Fruit fly (Drosophila melanogaster) S2 (cell line): Measurements from ENCODE around the gene Dhdds.

Experiments
- CG8478 ChIP-seq: fragments of >200 bp; optimal IDR thresholded peaks from 2 replicates; lab custom pipeline; 2018
- CTCF ChIP-seq, 2 experiments: fragments of >200 bp; optimal IDR thresholded peaks; 2 replicates each; lab custom pipeline; 2018

The Dhdds gene

DNA sequence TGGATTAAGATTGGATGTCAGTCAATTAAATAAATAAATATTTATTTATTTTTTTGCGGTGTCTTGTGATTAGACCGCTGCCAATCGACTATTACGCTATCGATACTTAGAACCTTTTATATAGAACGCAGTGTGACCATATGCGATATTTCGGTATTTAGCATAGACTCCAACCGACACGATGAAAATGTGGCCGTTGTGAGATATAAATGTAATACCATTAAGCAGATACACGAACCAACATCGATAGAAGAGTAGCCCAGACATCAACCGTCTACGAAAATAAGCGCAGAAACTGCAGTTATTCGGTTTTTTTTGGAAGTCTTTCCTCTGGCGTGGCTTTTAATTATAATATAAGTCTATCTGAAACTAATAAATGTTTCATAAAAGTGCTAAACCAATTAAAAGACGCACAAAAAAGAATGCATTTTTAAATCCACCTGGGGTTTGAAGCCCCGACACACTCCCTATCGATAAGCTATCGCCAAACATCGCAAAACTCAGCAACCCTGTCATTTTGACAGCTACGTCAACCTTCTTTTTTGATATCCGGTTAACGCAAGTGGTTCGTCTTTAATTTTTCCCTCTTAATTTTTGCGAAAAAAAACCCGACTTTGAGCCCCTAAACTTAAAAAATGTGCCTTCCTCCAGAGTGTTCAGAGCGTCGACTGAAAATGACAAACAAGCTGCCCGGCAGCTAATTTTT, at the start of gene Dhdds, which contains the start of gene RpS14a:
Gene Dhdds, minus strand, starts transcription at position 142 of the 706 bp plus-strand sequence.
Gene RpS14a, plus strand, starts transcription at position 533 of the 706 bp plus-strand sequence.
- peak in 1 of 2 experiments; percentile 34 for TF ChIP-seq CTCF (optimal IDR thresholded peaks at IDR 0.05; lab: Kevin White, UChicago)
- no peak for TF ChIP-seq CG8478 (lab: Kevin White, UChicago)

DNA sequence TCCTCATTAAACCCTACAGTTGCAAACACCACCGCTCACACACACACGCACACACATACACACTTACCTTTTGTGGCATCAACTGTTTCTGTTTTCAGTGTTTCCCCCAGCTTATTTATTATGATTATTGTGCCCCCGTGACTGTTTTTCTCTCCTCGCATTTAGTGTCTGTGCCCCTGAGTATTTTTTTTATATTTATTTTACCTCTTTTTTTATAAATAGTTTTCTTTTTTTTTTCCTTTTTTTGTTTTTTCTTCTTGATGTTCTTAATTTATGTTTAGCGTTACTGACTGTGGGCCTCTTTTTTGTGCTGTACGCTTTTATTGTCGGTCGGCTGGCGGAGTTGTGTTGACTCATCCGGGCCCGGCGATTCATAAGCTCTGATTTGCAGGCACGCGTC, 47.6 kb upstream of the Dhdds start:
- TF ChIP-seq CG8478 (lab: Kevin White, UChicago), result no peak

DNA sequence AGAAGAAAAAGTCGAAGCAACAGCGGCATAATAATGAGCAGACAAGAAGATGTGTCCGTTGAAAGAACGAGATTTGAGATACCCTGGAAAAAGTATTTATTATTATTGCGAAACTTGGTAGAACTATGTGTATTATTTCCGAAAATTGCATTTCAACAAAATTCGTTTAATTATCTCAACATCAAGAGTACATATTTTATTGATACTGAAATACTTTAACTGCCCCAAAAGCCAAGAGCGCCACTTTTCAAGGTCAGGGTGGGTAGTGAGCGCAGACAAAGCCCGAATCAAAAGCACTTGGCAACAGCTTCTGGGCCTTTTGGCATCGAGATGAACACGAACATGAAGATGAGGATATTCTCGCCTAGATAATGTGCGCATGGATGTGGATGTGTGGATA, 46.1 kb upstream of the Dhdds start:
- no peak for TF ChIP-seq CG8478 (lab: Kevin White, UChicago)
- TF ChIP-seq CTCF (optimal IDR thresholded peaks at IDR 0.05; lab: Kevin White, UChicago), result no peak

DNA sequence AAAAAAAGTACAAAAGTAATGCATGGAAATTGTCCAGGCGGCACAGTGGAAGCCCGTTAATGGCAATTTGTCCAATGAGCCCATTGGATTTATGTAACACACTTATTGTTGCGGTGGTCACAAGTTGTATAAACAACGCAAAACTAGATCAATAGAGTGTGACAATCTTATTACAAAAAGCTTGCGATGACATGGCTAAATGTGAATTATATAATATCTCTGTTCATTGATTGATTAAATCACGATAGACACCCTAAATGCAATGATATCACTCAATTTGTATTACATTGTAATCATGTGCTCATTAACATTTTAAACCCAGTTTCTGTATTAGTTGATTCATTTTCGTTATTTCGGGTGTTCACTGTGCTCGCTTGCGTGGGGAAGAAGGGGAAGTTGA, 44.9 kb upstream of the Dhdds start:
- TF ChIP-seq CG8478 (lab: Kevin White, UChicago) (no peak), CTCF (optimal IDR thresholded peaks at IDR 0.05; lab: Kevin White, UChicago) (no peak)

DNA sequence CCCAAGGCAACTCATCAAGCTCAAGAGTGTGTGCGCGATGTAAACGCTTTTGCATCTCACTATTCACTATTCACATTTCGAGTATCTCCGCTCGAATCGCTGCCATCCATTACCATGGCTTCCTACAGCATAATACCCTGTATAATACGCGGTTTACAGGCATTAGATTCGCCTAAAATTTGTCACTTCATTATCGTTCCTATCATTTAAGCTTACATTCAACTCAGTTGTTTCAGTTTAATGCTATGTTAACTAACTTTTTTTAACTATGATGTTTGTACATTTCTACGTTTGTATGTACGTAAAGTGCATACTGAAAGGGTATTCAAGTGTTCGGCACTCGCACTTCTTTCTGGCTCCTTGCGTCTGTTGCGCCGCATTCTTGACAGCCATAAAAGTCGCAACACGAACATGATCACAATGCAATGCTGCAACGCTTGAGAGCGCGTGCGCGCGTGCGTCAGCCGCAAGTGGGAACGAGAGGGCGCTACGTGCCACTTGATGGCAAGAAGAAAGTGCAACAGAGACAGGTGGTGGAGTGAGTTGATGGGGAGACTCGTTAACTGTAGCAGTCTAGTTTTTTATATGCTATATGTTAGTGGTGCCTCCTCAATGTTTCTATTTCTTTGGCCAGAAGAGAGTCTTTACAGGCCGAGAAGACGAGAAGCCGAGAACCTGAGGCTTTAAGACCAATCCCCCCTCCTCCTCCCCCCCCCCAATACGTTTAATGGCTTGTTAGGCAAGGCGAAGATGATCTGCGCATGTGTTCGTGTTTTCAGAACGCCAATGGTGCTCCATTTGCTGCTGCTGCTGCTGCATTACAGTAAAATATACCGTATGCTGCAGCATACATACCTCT, 44.1 kb upstream of the Dhdds start:
- TF ChIP-seq CTCF (optimal IDR thresholded peaks at IDR 0.05; lab: Kevin White, UChicago) (no peak), CG8478 (lab: Kevin White, UChicago) (no peak)

DNA sequence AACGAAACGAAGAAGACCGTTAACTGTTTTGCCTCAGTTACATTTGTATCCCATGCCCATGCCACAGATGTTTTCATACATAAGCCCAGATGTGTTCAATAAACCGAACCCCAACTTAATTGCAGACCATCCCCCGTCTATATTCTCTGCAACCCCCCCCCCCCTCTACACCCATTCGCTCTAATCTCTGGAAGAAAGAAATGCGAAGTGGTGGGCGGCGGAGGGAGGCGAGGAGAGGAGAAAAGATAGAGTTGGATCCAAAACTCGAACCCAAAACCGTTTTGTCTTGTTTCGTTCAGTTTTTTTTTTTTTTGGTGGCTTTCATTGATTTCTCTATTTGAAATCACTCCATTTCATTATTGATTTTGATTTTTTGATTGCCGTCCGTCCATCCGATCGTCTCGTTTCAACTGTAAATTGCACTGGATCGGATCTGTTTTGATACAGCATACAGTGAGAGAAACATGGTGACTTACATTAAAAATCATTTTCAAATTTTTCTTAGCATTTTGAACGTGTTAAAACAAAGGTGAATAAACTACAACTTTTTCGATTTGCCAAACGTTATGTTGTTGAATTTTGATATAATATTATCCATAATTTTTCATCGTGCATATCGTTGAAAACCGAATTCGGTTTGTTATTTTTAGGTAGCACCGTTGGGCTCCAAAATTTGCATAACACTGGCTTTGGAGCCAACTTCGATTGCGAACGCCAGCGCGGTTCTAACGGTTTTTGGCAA, 42.5 kb upstream of the Dhdds start:
- no peak for TF ChIP-seq CG8478 (lab: Kevin White, UChicago)
- no peak for TF ChIP-seq CTCF (optimal IDR thresholded peaks at IDR 0.05; lab: Kevin White, UChicago)

DNA sequence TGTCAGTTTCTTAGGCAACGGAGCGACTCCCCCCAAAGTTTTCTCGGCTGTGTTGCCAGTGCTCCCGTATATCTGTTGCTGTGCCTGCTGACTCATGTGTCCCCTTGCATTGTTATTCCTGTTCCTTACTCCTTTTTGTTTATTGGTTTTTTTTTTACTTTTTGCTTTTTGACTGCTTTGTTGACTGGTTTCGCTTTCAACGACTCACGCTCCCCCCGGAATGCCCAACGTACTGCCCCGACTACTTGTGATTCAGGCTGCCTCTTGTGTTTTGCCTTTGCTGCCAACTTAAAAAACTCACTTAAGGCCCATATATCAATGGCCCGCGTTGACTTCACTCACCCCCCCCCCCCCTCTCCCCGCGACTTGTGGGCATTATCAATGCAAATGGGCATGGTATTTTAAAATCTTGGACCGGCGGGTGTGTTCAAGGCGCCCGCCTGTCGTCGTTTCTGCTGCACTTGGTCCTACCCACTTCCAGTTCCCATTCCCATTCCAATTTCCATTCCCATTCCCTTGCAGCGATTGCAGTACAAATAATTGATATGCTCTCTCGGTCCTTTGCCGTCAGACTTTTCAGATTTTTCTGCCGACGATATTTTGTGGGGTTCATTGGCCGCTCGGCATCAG, 40.3 kb upstream of the Dhdds start:
- TF ChIP-seq CTCF (optimal IDR thresholded peaks at IDR 0.05; lab: Kevin White, UChicago), result no peak
- no peak for TF ChIP-seq CG8478 (lab: Kevin White, UChicago)

DNA sequence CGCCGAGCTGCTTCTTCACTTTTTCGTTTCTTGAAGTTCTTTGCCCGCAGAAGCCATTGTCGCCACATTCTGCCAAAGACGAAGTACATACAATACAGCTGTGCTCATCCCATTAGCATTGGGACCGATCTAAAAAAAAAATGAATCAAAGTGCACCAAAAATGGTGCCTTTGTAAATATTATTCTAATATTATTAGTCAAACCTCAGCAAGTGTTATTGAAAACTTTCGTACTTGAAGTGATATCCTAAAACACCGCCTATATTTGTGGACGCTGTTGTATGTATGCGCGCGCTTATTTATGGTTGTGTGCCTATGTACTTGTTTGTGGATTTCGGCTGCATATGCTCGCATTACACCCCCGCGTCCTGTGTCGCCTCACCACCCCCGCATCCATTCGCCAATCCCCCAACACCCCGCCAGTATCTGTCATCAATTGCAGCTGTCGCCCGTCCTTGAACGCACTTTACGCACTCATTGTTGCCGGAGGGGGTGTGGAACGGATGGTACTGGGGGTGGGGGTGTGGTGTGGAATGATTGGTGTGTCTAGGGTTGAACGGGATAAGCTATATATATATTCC, 39.3 kb upstream of the Dhdds start:
- TF ChIP-seq CG8478 (lab: Kevin White, UChicago) (no peak), CTCF (optimal IDR thresholded peaks at IDR 0.05; lab: Kevin White, UChicago) (no peak)

DNA sequence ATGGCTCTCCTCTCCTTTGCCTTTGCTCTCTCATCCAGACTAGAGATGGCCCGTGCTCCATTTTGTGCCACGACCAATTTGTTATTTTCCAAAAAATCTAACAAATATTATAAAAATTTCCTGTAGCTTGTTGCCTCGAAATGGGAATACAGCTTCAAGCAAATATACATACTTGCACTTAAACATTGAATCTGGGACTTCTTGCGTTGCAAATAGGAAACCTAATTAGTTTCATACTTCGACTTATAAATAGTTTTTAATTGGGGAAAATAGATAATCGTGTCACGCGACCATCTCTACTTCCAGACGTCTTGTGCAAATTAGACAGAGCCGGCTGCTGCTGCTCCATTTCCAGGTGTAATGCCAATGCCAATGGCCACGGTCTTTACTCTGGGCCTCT, 37.2 kb upstream of the Dhdds start:
- TF ChIP-seq CG8478 (lab: Kevin White, UChicago) (no peak), CTCF (optimal IDR thresholded peaks at IDR 0.05; lab: Kevin White, UChicago) (no peak)

DNA sequence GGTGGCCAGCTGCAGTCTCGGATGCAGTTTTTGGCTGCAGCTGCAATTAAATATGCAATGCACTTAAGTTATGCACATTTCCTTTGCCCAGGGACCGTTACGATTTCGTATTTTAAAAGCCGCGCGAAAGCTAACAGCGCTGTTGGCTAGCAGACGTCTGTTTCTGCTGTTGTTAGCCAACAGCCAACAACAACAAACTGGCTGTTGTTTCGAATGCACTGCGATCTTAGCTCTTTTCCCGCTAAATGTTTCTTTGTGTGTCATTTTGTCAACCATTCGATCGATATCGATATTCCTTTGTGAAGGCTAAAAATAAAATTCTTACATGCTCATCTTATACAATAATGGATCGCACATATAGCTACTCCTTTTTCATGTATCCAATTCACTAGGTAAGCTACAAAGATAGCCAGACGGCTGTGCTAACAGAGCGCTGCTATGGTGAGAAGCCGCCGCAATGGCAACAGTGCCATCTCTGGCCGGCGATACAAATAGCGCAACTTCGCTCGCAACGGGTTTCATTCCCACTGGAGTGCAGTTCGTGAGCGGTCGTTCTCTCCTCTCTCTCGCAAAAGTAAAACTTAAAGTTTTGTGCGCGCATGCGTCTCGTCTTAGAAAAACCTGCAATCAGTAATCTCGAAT, 36.2 kb upstream of the Dhdds start:
- TF ChIP-seq CG8478 (lab: Kevin White, UChicago) (no peak), CTCF (optimal IDR thresholded peaks at IDR 0.05; lab: Kevin White, UChicago) (no peak)

DNA sequence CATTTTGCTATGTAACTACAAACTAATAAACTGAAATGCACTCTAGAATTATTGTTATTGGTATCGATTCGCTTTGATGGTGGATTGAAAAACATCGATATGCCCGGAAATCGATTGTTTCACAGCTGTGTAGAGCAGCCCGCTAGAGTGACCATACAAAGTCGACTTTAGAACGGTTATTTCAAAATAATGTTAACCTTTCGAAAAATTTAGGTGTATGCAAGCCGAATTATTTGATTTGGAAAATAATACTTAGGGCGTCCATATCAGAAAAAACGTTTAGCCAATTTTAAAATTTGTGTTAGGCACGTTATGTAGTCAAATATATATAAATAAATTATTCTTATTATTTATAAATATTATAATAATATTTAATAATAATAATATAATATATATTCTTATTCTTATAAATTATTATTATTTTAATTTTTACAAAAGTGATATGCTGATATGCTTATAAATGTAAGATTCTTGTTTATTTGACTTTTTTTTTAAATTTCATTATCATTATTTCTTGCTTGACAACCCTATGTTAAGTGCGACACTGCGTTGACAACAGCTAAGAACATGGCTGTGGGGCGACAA, 35.2 kb upstream of the Dhdds start, which contains the start of gene sws:
Gene sws, minus strand, starts transcription at position 22 of the 585 bp plus-strand sequence.
- TF ChIP-seq CG8478 (lab: Kevin White, UChicago) (no peak), CTCF (optimal IDR thresholded peaks at IDR 0.05; lab: Kevin White, UChicago) (no peak)

DNA sequence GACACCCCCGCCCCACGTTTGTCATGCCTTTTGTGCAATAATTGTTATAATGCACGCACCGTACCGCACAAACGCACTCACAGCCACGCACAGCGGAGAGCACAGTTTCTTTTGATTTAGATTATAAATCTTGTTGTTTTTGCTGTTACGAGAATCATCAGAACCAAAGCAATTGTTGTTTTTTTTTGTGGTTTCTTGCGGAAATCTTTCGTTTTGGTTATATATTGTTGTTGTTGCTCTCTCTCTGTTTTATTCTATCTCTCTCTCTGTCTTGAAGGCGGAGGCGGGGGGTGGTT, 34.6 kb upstream of the Dhdds start:
- TF ChIP-seq CTCF (optimal IDR thresholded peaks at IDR 0.05; lab: Kevin White, UChicago) (no peak), CG8478 (lab: Kevin White, UChicago) (no peak)
